Fruit fly (Drosophila melanogaster): Measurements from ENCODE around the gene CG12171.
A peak's percentile ranks its signal among the peaks of the same experiment; 100 is the strongest.

DNA sequence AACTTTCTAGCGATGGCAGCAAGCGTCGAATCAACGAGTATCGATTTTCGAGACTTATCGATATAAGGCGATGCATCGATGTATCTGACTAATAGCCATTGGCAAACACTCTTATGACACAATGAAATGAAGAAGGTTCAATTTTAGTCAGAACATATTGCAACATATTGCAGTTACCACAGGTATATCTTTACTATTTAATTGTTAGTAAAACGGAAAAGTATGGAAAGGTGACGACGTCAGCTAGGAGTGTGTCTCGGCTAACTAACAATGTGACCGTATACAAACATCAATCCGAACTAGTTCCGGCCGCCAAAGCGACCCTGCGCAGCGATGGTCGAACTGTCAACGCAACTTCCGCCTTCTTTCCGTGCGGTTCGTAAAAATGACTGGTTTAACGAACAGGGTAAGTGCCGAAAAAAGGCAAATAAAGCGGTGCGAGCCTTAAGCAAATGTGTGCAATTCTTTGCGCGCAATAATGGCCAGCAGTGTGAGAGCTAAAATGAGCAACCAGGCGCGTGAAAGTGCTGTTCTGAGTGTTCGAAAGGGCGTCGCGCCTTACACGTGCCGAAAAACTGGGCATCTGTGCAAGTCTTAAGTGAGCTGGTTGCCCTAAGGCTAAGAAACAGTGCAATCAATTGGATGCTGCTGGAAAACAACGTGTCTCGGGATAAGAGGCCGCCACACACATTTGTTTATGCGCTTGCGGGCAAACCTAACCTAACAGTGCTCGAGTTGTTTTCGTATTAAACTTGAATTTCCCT is 9.1 kb upstream of the CG12171 start, which contains the start of the genes Dph4, Spec2 and RpL13A:
- TF ChIP-seq Gug (GFP tag; IDR thresholded peaks at IDR 0.05) = no peak
- peak; percentile 81 for TF ChIP-seq Sox14 (GFP tag; optimal IDR thresholded peaks at IDR 0.05)
- TF ChIP-seq Hr39 (GFP tag; optimal IDR thresholded peaks at IDR 0.05) = no peak
- peak; percentile 95 for TF ChIP-seq CG6854 (GFP tag; optimal IDR thresholded peaks at IDR 0.05)
- TF ChIP-seq CG7368 (GFP tag; optimal IDR thresholded peaks at IDR 0.05) = peak; percentile 86
- TF ChIP-seq Met (GFP tag; optimal IDR thresholded peaks at IDR 0.05) = peak; percentile 89
- no peak for TF ChIP-seq Hr38 (GFP tag; optimal IDR thresholded peaks at IDR 0.05)
- TF ChIP-seq Lpt (GFP tag; optimal IDR thresholded peaks at IDR 0.05) = no peak
- peak; percentile 86 for TF ChIP-seq svp (GFP tag)
- TF ChIP-seq Ets21C (GFP tag; optimal IDR thresholded peaks at IDR 0.05) = no peak
- no peak for TF ChIP-seq Hr4 (GFP tag; optimal IDR thresholded peaks at IDR 0.05)
- peak; percentile 75 for TF ChIP-seq CG3032 (tag; optimal IDR thresholded peaks at IDR 0.05)
- no peak for TF ChIP-seq CG8119 (GFP tag; IDR thresholded peaks at IDR 0.05)
- peak; percentile 73 for TF ChIP-seq CG8319 (GFP tag; optimal IDR thresholded peaks at IDR 0.05)

Measured in whole organism, prepupa.